Comparison of ENCODE assay signal across 3 fruit fly cellular contexts in genomic region chr3R:21080876-21081586, dm6.
TF ChIP-seq lines count a peak whose summit lies in the region.

Gene HHEX, minus strand, starts transcription at chr3R:21080926.

- no peak for TF ChIP-seq CTCF in whole organism, embryonic (GFP tag; optimal IDR thresholded peaks at IDR 0.05; lab: Kevin White, UChicago)

TF ChIP-seq in whole organism, embryonic, 481 proteins besides CTCF, POLR2A, EP300 and RAD21 (continues in another document):
- TF ChIP-seq pb (GFP tag; optimal IDR thresholded peaks at IDR 0.05; lab: Kevin White, UChicago) (no peak), Vsx1 (GFP tag; optimal IDR thresholded peaks at IDR 0.05; lab: Kevin White, UChicago) (peak; percentile 95), sens-2 (GFP tag; IDR thresholded peaks at IDR 0.05; lab: Robert Waterston, UW) (peak; percentile 76), CG5180 (GFP tag; optimal IDR thresholded peaks at IDR 0.05; lab: Kevin White, UChicago) (peak; percentile 66), grau (tag; optimal IDR thresholded peaks at IDR 0.05; lab: Kevin White, UChicago) (no peak), lbe (GFP tag; optimal IDR thresholded peaks at IDR 0.05; lab: Kevin White, UChicago) (no peak), CG17912 (GFP tag; optimal IDR thresholded peaks at IDR 0.05; lab: Kevin White, UChicago) (no peak), CG12391 (tag; optimal IDR thresholded peaks at IDR 0.05; lab: Kevin White, UChicago) (no peak), Deaf1 (tag; optimal IDR thresholded peaks at IDR 0.05; lab: Kevin White, UChicago) (peak; percentile 44), Pdp1 (GFP tag; optimal IDR thresholded peaks at IDR 0.05; lab: Kevin White, UChicago) (peak in 1 of 2 experiments; percentile 59), ewg (GFP tag; optimal IDR thresholded peaks at IDR 0.05; lab: Kevin White, UChicago) (no peak), pan (optimal IDR thresholded peaks at IDR 0.05; lab: Kevin White, UChicago) (no peak), pan (GFP tag; optimal IDR thresholded peaks at IDR 0.05 in 1 of 2, IDR thresholded peaks at IDR 0.05 in 1 of 2) (peak in 1 of 2 experiments; percentile 82), rib (GFP tag; IDR thresholded peaks at IDR 0.05; lab: Robert Waterston, UW) (0 out of 2 replicates have a peak, but pooled peaks have one; percentile 10), D19B (GFP tag; optimal IDR thresholded peaks at IDR 0.05; lab: Kevin White, UChicago) (no peak), CG15601 (tag; optimal IDR thresholded peaks at IDR 0.05; lab: Kevin White, UChicago) (peak; percentile 4), sob (GFP tag; IDR thresholded peaks at IDR 0.05; lab: Robert Waterston, UW) (0 out of 2 replicates have a peak, but pooled peaks have one; percentile 19), Jarid2 (GFP tag; optimal IDR thresholded peaks at IDR 0.05; lab: Kevin White, UChicago) (peak; percentile 7), HmgZ (tag; optimal IDR thresholded peaks at IDR 0.05; lab: Kevin White, UChicago) (peak; percentile 49), Opbp (GFP tag; IDR thresholded peaks at IDR 0.05; lab: Robert Waterston, UW; ENCODE audit: partially characterized antibody) (0 out of 3 replicates have a peak, but pooled peaks have one; percentile 27), CG18599 (GFP tag; optimal IDR thresholded peaks at IDR 0.05; lab: Kevin White, UChicago) (peak; percentile 50), Nf-YB (GFP tag; optimal IDR thresholded peaks at IDR 0.05; lab: Kevin White, UChicago) (peak; percentile 90), Ptx1 (GFP tag; IDR thresholded peaks at IDR 0.05; lab: Robert Waterston, UW) (peak; percentile 43), sd (tag; optimal IDR thresholded peaks at IDR 0.05; lab: Kevin White, UChicago) (peak; percentile 76), chm (GFP tag; IDR thresholded peaks at IDR 0.05; lab: Robert Waterston, UW) (0 out of 2 replicates have a peak, but pooled peaks have one; percentile 11), tap (tag; optimal IDR thresholded peaks at IDR 0.05; lab: Kevin White, UChicago) (no peak), CG32767 (GFP tag; IDR thresholded peaks at IDR 0.05; lab: Robert Waterston, UW) (0 out of 2 replicates have a peak, but pooled peaks have one; percentile 14), gem (tag; optimal IDR thresholded peaks at IDR 0.05; lab: Kevin White, UChicago) (no peak), Hey (tag; optimal IDR thresholded peaks at IDR 0.05; lab: Kevin White, UChicago) (peak; percentile 92)

TF ChIP-seq in whole organism, prepupa, 60 proteins besides CTCF, POLR2A, EP300 and RAD21:
- TF ChIP-seq vri (GFP tag; optimal IDR thresholded peaks at IDR 0.05; lab: Kevin White, UChicago) (peak; percentile 63), fkh (GFP tag; optimal IDR thresholded peaks at IDR 0.05; lab: Kevin White, UChicago) (peak; percentile 56), cyc (GFP tag; optimal IDR thresholded peaks at IDR 0.05; lab: Kevin White, UChicago) (no peak)

TF ChIP-seq in whole organism, wandering third instar larva, 38 proteins besides CTCF, POLR2A, EP300 and RAD21:
- no peak for TF ChIP-seq Rel (GFP tag; optimal IDR thresholded peaks at IDR 0.05; lab: Kevin White, UChicago)
- peak; percentile 20 for TF ChIP-seq Rel (tag; optimal IDR thresholded peaks at IDR 0.05; lab: Kevin White, UChicago)
- no peak for TF ChIP-seq N (GFP tag; optimal IDR thresholded peaks at IDR 0.05; lab: Kevin White, UChicago)
- TF ChIP-seq usp (GFP tag; optimal IDR thresholded peaks at IDR 0.05; lab: Kevin White, UChicago) = no peak
